Worm (Caenorhabditis elegans): ENCODE measurements around the gene R05D3.3.
A peak's percentile ranks its signal among the peaks of the same experiment; 100 is the strongest.

DNA sequence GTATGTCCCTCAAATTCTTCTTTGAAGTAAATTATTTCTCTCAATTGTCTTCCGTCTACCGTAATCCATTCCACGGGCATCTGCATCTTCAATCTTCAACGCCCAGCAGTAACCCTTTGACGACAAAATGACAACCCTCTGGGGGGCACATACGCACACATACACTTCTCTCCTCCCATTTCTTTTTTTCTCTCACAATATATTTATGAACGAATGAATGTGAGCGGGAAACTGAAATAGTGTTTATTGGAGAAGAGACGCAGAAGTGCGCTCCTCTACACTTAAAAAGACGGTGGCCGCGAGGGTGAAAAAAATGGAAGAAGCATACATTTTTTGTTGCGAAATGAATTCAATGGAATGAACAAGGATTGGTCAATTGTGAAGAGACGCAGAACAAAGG, 48.2 kb downstream of the R05D3.3 start:
- no peak for TF ChIP-seq nhr-76 (tag; optimal IDR thresholded peaks at IDR 0.05)
- no peak for TF ChIP-seq aly-2 (tag; optimal IDR thresholded peaks at IDR 0.05)
- TF ChIP-seq skn-1 (tag; optimal IDR thresholded peaks at IDR 0.05): no peak
- no peak for TF ChIP-seq ztf-11 (tag; optimal IDR thresholded peaks at IDR 0.05)
- peak in 1 of 2 experiments; percentile 96 for TF ChIP-seq unc-62 (GFP tag; optimal IDR thresholded peaks at IDR 0.05 in 1 of 2)
- no peak for TF ChIP-seq unc-62 (tag; optimal IDR thresholded peaks at IDR 0.05)
- no peak for TF ChIP-seq lir-3 (tag; optimal IDR thresholded peaks at IDR 0.05)
- no peak for TF ChIP-seq F37D6.2 (tag; optimal IDR thresholded peaks at IDR 0.05)
- peak in 1 of 2 experiments; percentile 68 for TF ChIP-seq mdl-1 (tag; optimal IDR thresholded peaks at IDR 0.05)
- TF ChIP-seq ceh-62 (tag; optimal IDR thresholded peaks at IDR 0.05): no peak
- TF ChIP-seq lin-39 (tag; optimal IDR thresholded peaks at IDR 0.05): no peak
